Fruit fly (Drosophila melanogaster) whole organism, embryonic: Measurements from ENCODE around the gene Lsd-1.

Experiments
- Aef1 ChIP-seq: fragments of 200-800 bp; sonication (Bioruptor generic); IDR thresholded peaks from 3 replicates; pipeline ENCODE4 v1.3.6; 2022; ENCODE audit warnings: missing biosample characterization, missing genetic modification characterization
- Asciz ChIP-seq: fragments of 200-800 bp; sonication (Bioruptor generic); optimal IDR thresholded peaks from 2 replicates; lab custom pipeline; 2017; ENCODE audit warnings: missing biosample characterization, mild to moderate bottlenecking, missing genetic modification characterization, missing genetic modification reagents
- Bgb ChIP-seq: fragments of 200-800 bp; sonication (Bioruptor generic); IDR thresholded peaks from 2 replicates; pipeline ENCODE4 v1.3.6; 2022; ENCODE audit warnings: missing biosample characterization, missing genetic modification characterization; ENCODE audit not compliant: partially characterized antibody
- CG10147 ChIP-seq: fragments of 200-800 bp; sonication (Bioruptor generic); optimal IDR thresholded peaks from 2 replicates; lab custom pipeline; 2019; ENCODE audit warnings: missing biosample characterization, mild to moderate bottlenecking, missing genetic modification characterization, moderate library complexity
- CG10543 ChIP-seq: fragments of 200-800 bp; sonication (Bioruptor generic); optimal IDR thresholded peaks from 3 replicates; lab custom pipeline; 2017; ENCODE audit warnings: missing biosample characterization, mild to moderate bottlenecking, missing genetic modification characterization, moderate library complexity
- CG11456 ChIP-seq: fragments of 200-800 bp; sonication (Bioruptor generic); IDR thresholded peaks from 3 replicates; pipeline ENCODE4 v1.3.6; 2022; ENCODE audit warnings: missing biosample characterization, missing genetic modification characterization
- CG14441 ChIP-seq: fragments of 200-800 bp; sonication (Bioruptor generic); IDR thresholded peaks from 2 replicates; pipeline ENCODE4 v1.3.6; 2022; ENCODE audit warnings: missing biosample characterization, missing genetic modification characterization
- CG17912 ChIP-seq: fragments of 200-800 bp; sonication (Bioruptor generic); optimal IDR thresholded peaks from 2 replicates; lab custom pipeline; 2018; ENCODE audit warnings: missing biosample characterization, mild to moderate bottlenecking, missing genetic modification characterization
- CG2678 ChIP-seq: fragments of 200-800 bp; sonication (Bioruptor generic); optimal IDR thresholded peaks from 3 replicates; lab custom pipeline; 2019; ENCODE audit warnings: missing biosample characterization, mild to moderate bottlenecking, missing genetic modification characterization, moderate library complexity
- CG30403 ChIP-seq: fragments of 200-800 bp; sonication (Bioruptor generic); optimal IDR thresholded peaks from 3 replicates; lab custom pipeline; 2016; ENCODE audit warnings: missing biosample characterization, missing genetic modification characterization
- CG31224 ChIP-seq: fragments of 200-800 bp; sonication (Bioruptor generic); IDR thresholded peaks from 2 replicates; pipeline ENCODE4 v1.3.6; 2022; ENCODE audit warnings: missing biosample characterization, missing genetic modification characterization
- CG32772 ChIP-seq: fragments of 200-800 bp; sonication (Bioruptor generic); IDR thresholded peaks from 2 replicates; pipeline ENCODE4 v1.3.6; 2022; ENCODE audit warnings: missing biosample characterization, missing genetic modification characterization
- CG3726 ChIP-seq: fragments of 200-800 bp; sonication (Bioruptor generic); IDR thresholded peaks from 3 replicates; pipeline ENCODE4, ENCODE4 v1.3.6; 2022; ENCODE audit warnings: missing biosample characterization, missing genetic modification characterization
- CG3995 ChIP-seq: fragments of 200-800 bp; sonication (Bioruptor generic); optimal IDR thresholded peaks from 3 replicates; lab custom pipeline; 2016; ENCODE audit warnings: missing biosample characterization, missing genetic modification characterization
- CG43689 ChIP-seq: fragments of 200-800 bp; sonication (Bioruptor generic); IDR thresholded peaks from 2 replicates; pipeline ENCODE4 v1.3.6; 2022; ENCODE audit warnings: missing biosample characterization, missing genetic modification characterization
- CG6689 ChIP-seq: fragments of 200-800 bp; sonication (Bioruptor generic); IDR thresholded peaks from 2 replicates; pipeline ENCODE4 v1.3.6; 2022; ENCODE audit warnings: missing biosample characterization, missing genetic modification characterization
- CG6813 ChIP-seq: fragments of 200-800 bp; sonication (Bioruptor generic); optimal IDR thresholded peaks from 2 replicates; lab custom pipeline; 2017; ENCODE audit warnings: missing biosample characterization, missing genetic modification characterization, mild to moderate bottlenecking, moderate library complexity, missing genetic modification reagents
- CG7556 ChIP-seq: fragments of 200-800 bp; sonication (Bioruptor generic); optimal IDR thresholded peaks from 2 replicates; lab custom pipeline; 2017; ENCODE audit warnings: missing biosample characterization, mild to moderate bottlenecking, missing genetic modification characterization
- CG8944 ChIP-seq: fragments of 200-800 bp; sonication (Bioruptor generic); optimal IDR thresholded peaks from 3 replicates; lab custom pipeline; 2016; ENCODE audit warnings: missing biosample characterization, missing genetic modification characterization
- CG9797 ChIP-seq: fragments of 200-800 bp; sonication (Bioruptor generic); optimal IDR thresholded peaks from 3 replicates; lab custom pipeline; 2018; ENCODE audit warnings: missing biosample characterization, mild to moderate bottlenecking, missing genetic modification characterization
- CG9932 ChIP-seq: fragments of 200-800 bp; sonication (Bioruptor generic); IDR thresholded peaks from 2 replicates; pipeline ENCODE4 v1.3.6; 2022; ENCODE audit warnings: missing biosample characterization, missing genetic modification characterization
- CHES-1-like ChIP-seq: fragments of 200-800 bp; sonication (Bioruptor generic); optimal IDR thresholded peaks from 2 replicates; lab custom pipeline; 2016; ENCODE audit warnings: missing biosample characterization, missing genetic modification characterization
- Dad ChIP-seq: fragments of 200-800 bp; sonication (Bioruptor generic); optimal IDR thresholded peaks from 3 replicates; lab custom pipeline; 2016; ENCODE audit warnings: missing biosample characterization, missing genetic modification characterization
- Dek ChIP-seq: fragments of 200-800 bp; sonication (Bioruptor generic); optimal IDR thresholded peaks from 3 replicates; lab custom pipeline; 2019; ENCODE audit warnings: missing biosample characterization, mild to moderate bottlenecking, missing genetic modification characterization, moderate library complexity
- Dip3 ChIP-seq: fragments of 200-800 bp; sonication (Bioruptor generic); optimal IDR thresholded peaks from 3 replicates; lab custom pipeline; 2016; ENCODE audit warnings: missing biosample characterization, missing genetic modification characterization
- Fer2 ChIP-seq: fragments of 200-800 bp; sonication (Bioruptor generic); optimal IDR thresholded peaks from 2 replicates; lab custom pipeline; 2018; ENCODE audit warnings: missing biosample characterization, mild to moderate bottlenecking, missing genetic modification characterization, moderate library complexity
- HLH54F ChIP-seq: fragments of 200-800 bp; sonication (Bioruptor generic); optimal IDR thresholded peaks from 3 replicates; lab custom pipeline; 2016; ENCODE audit warnings: missing biosample characterization, missing genetic modification characterization
- NK7.1 ChIP-seq: fragments of 200-800 bp; sonication (Bioruptor generic); optimal IDR thresholded peaks from 3 replicates; lab custom pipeline; 2016; ENCODE audit warnings: missing biosample characterization, missing genetic modification characterization
- ab ChIP-seq: fragments of 200-800 bp; sonication (Bioruptor generic); optimal IDR thresholded peaks from 2 replicates; lab custom pipeline; 2016; ENCODE audit warnings: missing biosample characterization, missing genetic modification characterization
- bbx ChIP-seq: fragments of 200-800 bp; sonication (Bioruptor generic); IDR thresholded peaks from 2 replicates; pipeline ENCODE4 v1.3.6; 2022; ENCODE audit warnings: missing biosample characterization, missing genetic modification characterization; ENCODE audit not compliant: partially characterized antibody
- bcd ChIP-seq: fragments of 200-800 bp; sonication (Bioruptor generic); optimal IDR thresholded peaks from 2 replicates; lab custom pipeline; 2017; ENCODE audit warnings: missing biosample characterization, mild to moderate bottlenecking, missing genetic modification characterization
- bowl ChIP-seq: fragments of 200-800 bp; sonication (Bioruptor generic); IDR thresholded peaks from 2 replicates; pipeline ENCODE4 v1.3.6; 2022; ENCODE audit warnings: missing biosample characterization, missing genetic modification characterization
- fd3F ChIP-seq: fragments of 200-800 bp; sonication (Bioruptor generic); optimal IDR thresholded peaks from 2 replicates; lab custom pipeline; 2018; ENCODE audit warnings: missing biosample characterization, mild to moderate bottlenecking, missing genetic modification characterization, moderate library complexity
- fru ChIP-seq: fragments of >200 bp; optimal IDR thresholded peaks from 2 replicates; lab custom pipeline; 2017
- ftz-f1 ChIP-seq: fragments of 200-800 bp; sonication (Bioruptor generic); optimal IDR thresholded peaks from 2 replicates; lab custom pipeline; 2016; ENCODE audit warnings: missing biosample characterization, missing genetic modification characterization
- gcm ChIP-seq: fragments of 200-800 bp; sonication (Bioruptor generic); optimal IDR thresholded peaks from 2 replicates; lab custom pipeline; 2019; ENCODE audit warnings: missing biosample characterization, mild to moderate bottlenecking, missing genetic modification characterization, moderate library complexity
- gcm2 ChIP-seq: fragments of 200-800 bp; sonication (Bioruptor generic); optimal IDR thresholded peaks from 2 replicates; lab custom pipeline; 2016; ENCODE audit warnings: missing biosample characterization, missing genetic modification characterization
- grau ChIP-seq: fragments of 200-800 bp; optimal IDR thresholded peaks from 3 replicates; lab custom pipeline; 2019; ENCODE audit warnings: missing biosample characterization, mild to moderate bottlenecking, missing genetic modification characterization, moderate library complexity
- gt ChIP-seq: fragments of 200-800 bp; sonication (Bioruptor generic); IDR thresholded peaks from 2 replicates; pipeline ENCODE4 v1.3.6; 2022; ENCODE audit warnings: missing biosample characterization, missing genetic modification characterization
- h ChIP-seq: fragments of >200 bp; optimal IDR thresholded peaks from 2 replicates; lab custom pipeline; 2017
- mld ChIP-seq: fragments of 200-800 bp; sonication (Bioruptor generic); IDR thresholded peaks from 3 replicates; pipeline ENCODE4 v1.3.6; 2022; ENCODE audit warnings: missing biosample characterization, missing genetic modification characterization; ENCODE audit not compliant: partially characterized antibody
- otp ChIP-seq: fragments of 200-800 bp; sonication (Bioruptor generic); IDR thresholded peaks from 3 replicates; pipeline ENCODE4, ENCODE4 v1.3.6; 2022; ENCODE audit warnings: missing biosample characterization, missing genetic modification characterization
- rib ChIP-seq: fragments of 200-800 bp; sonication (Bioruptor generic); IDR thresholded peaks from 2 replicates; pipeline ENCODE4 v1.3.6; 2022; ENCODE audit warnings: missing biosample characterization, missing genetic modification characterization
- ro ChIP-seq: fragments of 200-800 bp; sonication (Bioruptor generic); IDR thresholded peaks from 2 replicates; pipeline ENCODE4 v1.3.6; 2022; ENCODE audit warnings: missing biosample characterization, missing genetic modification characterization
- run ChIP-seq: fragments of 200-800 bp; sonication (Bioruptor generic); optimal IDR thresholded peaks from 3 replicates; lab custom pipeline; 2018; ENCODE audit warnings: missing biosample characterization, mild to moderate bottlenecking, missing genetic modification characterization
- sens-2 ChIP-seq: fragments of 200-800 bp; sonication (Bioruptor generic); IDR thresholded peaks from 2 replicates; pipeline ENCODE4 v1.3.6; 2022; ENCODE audit warnings: missing biosample characterization, missing genetic modification characterization
- slbo ChIP-seq: fragments of 200-800 bp; sonication (Bioruptor generic); IDR thresholded peaks from 2 replicates; pipeline ENCODE4 v1.3.6; 2022; ENCODE audit warnings: missing biosample characterization, missing genetic modification characterization
- sqz ChIP-seq: fragments of 200-800 bp; sonication (Bioruptor generic); optimal IDR thresholded peaks from 3 replicates; lab custom pipeline; 2018; ENCODE audit warnings: missing biosample characterization, mild to moderate bottlenecking, missing genetic modification characterization
- trem ChIP-seq: fragments of 200-800 bp; optimal IDR thresholded peaks from 3 replicates; lab custom pipeline; 2019; ENCODE audit warnings: missing biosample characterization, mild to moderate bottlenecking, missing genetic modification characterization, moderate library complexity
- trh ChIP-seq: fragments of 200-800 bp; sonication (Bioruptor generic); optimal IDR thresholded peaks from 2 replicates; lab custom pipeline; 2016; ENCODE audit warnings: missing biosample characterization, missing genetic modification characterization
- tx ChIP-seq: fragments of 200-800 bp; sonication (Bioruptor generic); optimal IDR thresholded peaks from 2 replicates; lab custom pipeline; 2016; ENCODE audit warnings: missing biosample characterization, missing genetic modification characterization

Lsd-1 gene

DNA sequence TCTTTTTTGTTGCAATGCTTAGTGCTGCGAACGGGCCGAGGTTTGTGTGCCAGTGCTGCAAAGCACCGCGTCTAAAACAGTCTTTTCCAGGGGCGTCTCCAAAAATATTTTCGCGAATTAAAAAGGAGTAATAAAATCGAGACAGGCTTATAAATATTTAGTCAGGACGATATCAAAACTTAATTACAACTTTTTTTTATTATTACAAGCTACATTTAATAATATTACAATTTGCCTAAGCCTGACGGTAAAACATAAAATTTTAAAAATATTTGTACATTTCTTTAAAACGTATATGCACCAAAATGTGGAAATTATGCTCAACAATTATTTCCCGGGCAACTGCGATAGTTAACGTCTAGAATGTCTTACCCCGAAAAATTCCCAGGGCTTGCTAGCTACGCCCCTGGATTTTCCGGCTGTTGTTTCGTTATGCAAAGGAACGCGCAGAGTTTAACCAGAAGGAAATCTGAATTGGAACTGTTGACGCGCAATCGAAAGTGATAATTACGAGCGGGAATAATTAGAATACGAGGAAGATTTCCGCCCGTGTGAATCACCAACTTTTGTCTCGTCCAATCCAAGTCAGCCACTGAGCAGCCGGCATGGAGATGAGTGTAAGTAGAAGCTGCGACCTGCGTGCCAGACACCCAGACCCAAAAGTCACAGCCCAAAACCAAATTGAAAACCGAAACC is 5.6 kb upstream of the Lsd-1 start, which contains the start of the genes PTPMT1 and Hrd3 (continued):
- TF ChIP-seq run (tag; lab: Kevin White, UChicago) (peak; percentile 95), CG10543 (GFP tag; lab: Kevin White, UChicago) (peak; percentile 99), trh (GFP tag; lab: Kevin White, UChicago) (peak; percentile 97), NK7.1 (GFP tag; lab: Kevin White, UChicago) (peak; percentile 95), trem (tag; lab: Kevin White, UChicago) (peak; percentile 95), ftz-f1 (GFP tag; lab: Kevin White, UChicago) (peak; percentile 84), CG32772 (GFP tag; lab: Robert Waterston, UW) (peak; percentile 95), CG6813 (GFP tag; lab: Kevin White, UChicago) (peak; percentile 96), ab (GFP tag; lab: Kevin White, UChicago) (peak; percentile 95), CG9797 (GFP tag; lab: Kevin White, UChicago) (peak; percentile 55), sens-2 (GFP tag; lab: Robert Waterston, UW) (peak; percentile 90), CG3995 (GFP tag; lab: Kevin White, UChicago) (peak; percentile 81), bcd (GFP tag; lab: Kevin White, UChicago) (peak; percentile 99), Asciz (GFP tag; lab: Kevin White, UChicago) (peak; percentile 97), fd3F (GFP tag; lab: Kevin White, UChicago) (peak; percentile 98), fru (no peak), sqz (GFP tag; lab: Kevin White, UChicago) (peak; percentile 98), Aef1 (GFP tag; lab: Robert Waterston, UW) (peak; percentile 95), gt (GFP tag; lab: Robert Waterston, UW) (peak; percentile 92), CG30403 (GFP tag; lab: Kevin White, UChicago) (peak; percentile 100), CG8944 (GFP tag; lab: Kevin White, UChicago) (peak; percentile 96), Dek (tag; lab: Kevin White, UChicago) (peak; percentile 98), mld (GFP tag; lab: Robert Waterston, UW) (no peak), Fer2 (tag; lab: Kevin White, UChicago) (peak; percentile 97), CG14441 (GFP tag; lab: Robert Waterston, UW) (peak; percentile 96), CG17912 (peak; percentile 86), CG9932 (peak; percentile 97), CG2678 (tag; lab: Kevin White, UChicago) (peak; percentile 99), slbo (peak; percentile 98), bowl (GFP tag; lab: Robert Waterston, UW) (peak; percentile 75; the same call in 1 of the 2 replicates), HLH54F (GFP tag; lab: Kevin White, UChicago) (peak; percentile 99), Dad (GFP tag; lab: Kevin White, UChicago) (peak; percentile 97), CHES-1-like (GFP tag; lab: Kevin White, UChicago) (peak; percentile 97), CG10147 (GFP tag; lab: Kevin White, UChicago) (peak; percentile 98), CG43689 (GFP tag; lab: Robert Waterston, UW) (peak; percentile 82), gcm (peak; percentile 97), ro (GFP tag; lab: Robert Waterston, UW) (peak; percentile 88), CG11456 (GFP tag; lab: Robert Waterston, UW) (peak; percentile 95), gcm2 (peak; percentile 95), rib (peak; percentile 91; the same call in 1 of the 2 replicates), otp (GFP tag; lab: Robert Waterston, UW) (peak; percentile 94; the same call in 2 of the 3 replicates), h (lab: Kevin White, UChicago) (no peak), Bgb (no peak), grau (tag; lab: Kevin White, UChicago) (peak; percentile 98), CG31224 (peak; percentile 90), Dip3 (peak; percentile 99), bbx (GFP tag; lab: Robert Waterston, UW) (peak; percentile 48; the same call in 1 of the 2 replicates), CG7556 (peak; percentile 99), CG3726 (GFP tag; lab: Robert Waterston, UW) (peak; percentile 93), CG6689 (GFP tag; lab: Robert Waterston, UW) (peak; percentile 98), tx (GFP tag; lab: Kevin White, UChicago) (peak; percentile 97)
